Worm (Caenorhabditis elegans) whole organism, L3 larva: ENCODE results near the gene T05H10.1.

Experiments
- R02D3.7 ChIP-seq: fragments of 150-350 bp; optimal IDR thresholded peaks from 2 replicates; lab custom pipeline; 2014; ENCODE audit warnings: missing biosample characterization, missing genetic modification characterization
- ama-1 ChIP-seq: fragments of 150-350 bp; optimal IDR thresholded peaks from 2 replicates; lab custom pipeline; 2018
- ceh-28 ChIP-seq: fragments of 150-350 bp; optimal IDR thresholded peaks from 2 replicates; lab custom pipeline; 2014; ENCODE audit warnings: missing biosample characterization, missing genetic modification reagents, missing genetic modification characterization
- ceh-82 ChIP-seq: fragments of 150-350 bp; optimal IDR thresholded peaks from 2 replicates; lab custom pipeline; 2014; ENCODE audit warnings: missing biosample characterization, missing genetic modification characterization
- ceh-9 ChIP-seq: sonication (generic microtip); optimal IDR thresholded peaks from 2 replicates; lab custom pipeline; 2018; ENCODE audit warnings: missing biosample characterization, missing genetic modification characterization
- daf-12 ChIP-seq: fragments of 150-350 bp; optimal IDR thresholded peaks from 2 replicates; lab custom pipeline; 2014; ENCODE audit warnings: missing biosample characterization, missing genetic modification reagents, missing genetic modification characterization
- egl-27 ChIP-seq: sonication (generic microtip); optimal IDR thresholded peaks from 4 replicates; lab custom pipeline; 2017; ENCODE audit warnings: missing biosample characterization, missing genetic modification reagents, missing genetic modification characterization
- egl-5 ChIP-seq: fragments of 150-350 bp; optimal IDR thresholded peaks from 2 replicates; lab custom pipeline; 2017; ENCODE audit warnings: missing biosample characterization, missing genetic modification reagents, missing genetic modification characterization, inconsistent platforms
- elt-1 ChIP-seq: fragments of 150-350 bp; optimal IDR thresholded peaks from 2 replicates; lab custom pipeline; 2014; ENCODE audit warnings: missing biosample characterization, missing genetic modification characterization
- elt-2 ChIP-seq: sonication (generic microtip); optimal IDR thresholded peaks from 2 replicates; lab custom pipeline; 2016; ENCODE audit warnings: missing genetic modification reagents, mild to moderate bottlenecking, missing genetic modification characterization, missing compliant biosample characterization
- elt-3 ChIP-seq, 3 experiments: fragments of 150-350 bp in 1 of 3; sonication (generic microtip) in 2 of 3; optimal IDR thresholded peaks; 2 replicates in 2 of 3; 4 replicates in 1 of 3; lab custom pipeline; 2014 to 2017; ENCODE audit warnings: missing biosample characterization in 3 of 3, missing genetic modification characterization in 3 of 3
- eor-1 ChIP-seq, 2 experiments: fragments of 150-350 bp; optimal IDR thresholded peaks; 2 replicates each; lab custom pipeline; 2014 to 2018; ENCODE audit warnings: missing biosample characterization in 2 of 2, missing genetic modification characterization in 2 of 2
- fkh-10 ChIP-seq: sonication (generic microtip); optimal IDR thresholded peaks from 2 replicates; lab custom pipeline; 2017; ENCODE audit warnings: missing biosample characterization, missing genetic modification reagents, missing genetic modification characterization
- fkh-2 ChIP-seq: fragments of 150-350 bp; optimal IDR thresholded peaks from 2 replicates; lab custom pipeline; 2014; ENCODE audit warnings: missing biosample characterization, missing genetic modification reagents, missing genetic modification characterization
- hmg-11 ChIP-seq: sonication (generic microtip); optimal IDR thresholded peaks from 2 replicates; lab custom pipeline; 2016; ENCODE audit warnings: missing genetic modification characterization, missing compliant biosample characterization
- jun-1 ChIP-seq: fragments of 150-350 bp; optimal IDR thresholded peaks from 2 replicates; lab custom pipeline; 2014; ENCODE audit warnings: missing biosample characterization, missing genetic modification reagents, missing genetic modification characterization
- lin-39 ChIP-seq: fragments of 150-350 bp; optimal IDR thresholded peaks from 2 replicates; lab custom pipeline; 2018; ENCODE audit warnings: missing biosample characterization, missing genetic modification reagents, missing genetic modification characterization
- mdl-1 ChIP-seq: fragments of 150-350 bp; optimal IDR thresholded peaks from 2 replicates; lab custom pipeline; 2014; ENCODE audit warnings: missing biosample characterization, missing genetic modification characterization
- mml-1 ChIP-seq: fragments of 150-350 bp; sonication (generic microtip); optimal IDR thresholded peaks from 3 replicates; lab custom pipeline; 2014; ENCODE audit warnings: missing biosample characterization, missing genetic modification characterization
- nfya-1 ChIP-seq: sonication (generic microtip); optimal IDR thresholded peaks from 2 replicates; lab custom pipeline; 2017; ENCODE audit warnings: missing genetic modification characterization, mild to moderate bottlenecking, missing compliant biosample characterization, antibody characterized with exemption, moderate library complexity; ENCODE audit not compliant: insufficient read depth
- nhr-11 ChIP-seq: fragments of 150-350 bp; optimal IDR thresholded peaks from 2 replicates; lab custom pipeline; 2014; ENCODE audit warnings: missing biosample characterization, missing genetic modification characterization
- nhr-12 ChIP-seq: fragments of 150-350 bp; optimal IDR thresholded peaks from 2 replicates; lab custom pipeline; 2014; ENCODE audit warnings: missing biosample characterization, missing genetic modification characterization
- nhr-237 ChIP-seq: fragments of 150-350 bp; optimal IDR thresholded peaks from 2 replicates; lab custom pipeline; 2014; ENCODE audit warnings: missing biosample characterization, missing genetic modification characterization
- nhr-25 ChIP-seq: sonication (generic microtip); optimal IDR thresholded peaks from 2 replicates; lab custom pipeline; 2017; ENCODE audit warnings: missing biosample characterization, missing genetic modification characterization
- nhr-43 ChIP-seq: sonication (generic microtip); optimal IDR thresholded peaks from 2 replicates; lab custom pipeline; 2016; ENCODE audit warnings: mild to moderate bottlenecking, missing genetic modification characterization, missing compliant biosample characterization; ENCODE audit not compliant: poor library complexity, severe bottlenecking
- nhr-67 ChIP-seq: fragments of 150-350 bp; optimal IDR thresholded peaks from 2 replicates; lab custom pipeline; 2014; ENCODE audit warnings: missing biosample characterization, missing genetic modification characterization
- nhr-76 ChIP-seq: fragments of 150-350 bp; sonication (generic microtip); optimal IDR thresholded peaks from 5 replicates; lab custom pipeline; 2014; ENCODE audit warnings: missing biosample characterization, missing genetic modification characterization
- pqm-1 ChIP-seq: fragments of 150-350 bp; optimal IDR thresholded peaks from 2 replicates; lab custom pipeline; 2017; ENCODE audit warnings: missing biosample characterization, missing genetic modification characterization, inconsistent platforms
- sea-2 ChIP-seq: fragments of 150-350 bp; sonication (generic microtip); optimal IDR thresholded peaks from 4 replicates; lab custom pipeline; 2014; ENCODE audit warnings: missing biosample characterization, missing genetic modification reagents, missing genetic modification characterization
- skn-1 ChIP-seq: fragments of 150-350 bp; optimal IDR thresholded peaks from 2 replicates; lab custom pipeline; 2014; ENCODE audit warnings: missing biosample characterization, missing genetic modification characterization
- snpc-4 ChIP-seq: fragments of 150-350 bp; optimal IDR thresholded peaks from 2 replicates; lab custom pipeline; 2014; ENCODE audit warnings: missing biosample characterization, missing genetic modification characterization
- tbx-2 ChIP-seq: sonication (generic microtip); optimal IDR thresholded peaks from 2 replicates; lab custom pipeline; 2016; ENCODE audit warnings: mild to moderate bottlenecking, missing genetic modification characterization, missing compliant biosample characterization
- unc-39 ChIP-seq: sonication (generic microtip); optimal IDR thresholded peaks from 4 replicates; lab custom pipeline; 2017; ENCODE audit warnings: missing biosample characterization, missing genetic modification characterization
- unc-62 ChIP-seq: fragments of 150-350 bp; sonication (generic microtip); optimal IDR thresholded peaks from 4 replicates; lab custom pipeline; 2014; ENCODE audit warnings: missing biosample characterization, missing genetic modification reagents, missing genetic modification characterization
- ztf-11 ChIP-seq: fragments of 150-350 bp; optimal IDR thresholded peaks from 2 replicates; lab custom pipeline; 2014; ENCODE audit warnings: missing biosample characterization, missing genetic modification characterization
- ztf-4 ChIP-seq: fragments of 150-350 bp; optimal IDR thresholded peaks from 2 replicates; lab custom pipeline; 2014; ENCODE audit warnings: missing biosample characterization, missing genetic modification characterization

Gene T05H10.1

ce11 chrII:8050477-8050876 lies 8.1 kb downstream of the T05H10.1 start, which contains the start of gene mtre-1:
mtre-1 (minus strand) TSS chrII:8050577.
- TF ChIP-seq tbx-2 (tag; lab: Kevin White, UChicago) (no peak), nhr-11 (no peak), egl-27 (tag; lab: Kevin White, UChicago) (no peak), egl-5 (tag; lab: Kevin White, UChicago) (no peak), ceh-28 (no peak), unc-39 (tag; lab: Kevin White, UChicago) (no peak), nhr-237 (tag; lab: Kevin White, UChicago) (no peak)

- TF ChIP-seq nhr-25 (tag; lab: Kevin White, UChicago) (no peak), nhr-43 (tag; lab: Kevin White, UChicago) (no peak), skn-1 (tag; lab: Kevin White, UChicago) (no peak), nhr-67 (tag; lab: Kevin White, UChicago) (no peak), elt-2 (tag; lab: Kevin White, UChicago) (no peak)
Measured at ce11 chrII:8051330-8051729, 8.9 kb downstream of the T05H10.1 start.

- TF ChIP-seq eor-1 (tag; optimal IDR thresholded peaks at IDR 0.05; lab: Kevin White, UChicago) (no peak), ceh-9 (tag; lab: Kevin White, UChicago) (no peak), nhr-76 (tag; lab: Kevin White, UChicago) (no peak), mdl-1 (tag; lab: Kevin White, UChicago) (no peak), egl-5 (tag; lab: Kevin White, UChicago) (no peak), nhr-237 (tag; lab: Kevin White, UChicago) (no peak), unc-39 (tag; lab: Kevin White, UChicago) (no peak), elt-1 (tag; lab: Kevin White, UChicago) (no peak), daf-12 (tag; lab: Kevin White, UChicago) (no peak), nhr-25 (tag; lab: Kevin White, UChicago) (no peak), ceh-82 (tag; lab: Kevin White, UChicago) (no peak)
- TF ChIP-seq, all 47 proteins: peak for 0
Measured at ce11 chrII:8052172-8052571, 9.8 kb downstream of the T05H10.1 start.

ce11 chrII:8052850-8053249 lies 10.5 kb downstream of the T05H10.1 start, which contains the start of gene T05H10.4:
T05H10.4 (plus strand) TSS chrII:8053150.
- no peak for TF ChIP-seq ztf-4
- TF ChIP-seq sea-2 (GFP tag; lab: Kevin White, UChicago) = no peak
- TF ChIP-seq nhr-237 (tag; lab: Kevin White, UChicago) = no peak
- TF ChIP-seq elt-2 (tag; lab: Kevin White, UChicago) = no peak
- no peak for TF ChIP-seq pqm-1 (tag; lab: Kevin White, UChicago)
- no peak for TF ChIP-seq jun-1 (tag; lab: Kevin White, UChicago)
- TF ChIP-seq nhr-12 = no peak
- no peak for TF ChIP-seq ztf-11 (tag; lab: Kevin White, UChicago)
- no peak for TF ChIP-seq elt-3 (tag; optimal IDR thresholded peaks at IDR 0.05; lab: Kevin White, UChicago)
- no peak for TF ChIP-seq ceh-9 (tag; lab: Kevin White, UChicago)
- TF ChIP-seq ceh-28 = no peak
- TF ChIP-seq ama-1 (lab: Kevin White, UChicago) = no peak
- TF ChIP-seq mml-1 (tag; lab: Kevin White, UChicago) = no peak
- TF ChIP-seq nhr-11 = no peak
- no peak for TF ChIP-seq fkh-10 (GFP tag; lab: Kevin White, UChicago)
- TF ChIP-seq unc-62 (GFP tag; lab: Kevin White, UChicago) = no peak
- TF ChIP-seq hmg-11 (tag; lab: Kevin White, UChicago) = no peak
- no peak for TF ChIP-seq lin-39 (tag; lab: Kevin White, UChicago)
- no peak for TF ChIP-seq R02D3.7 (tag; lab: Kevin White, UChicago)

ce11 chrII:8057911-8058310 lies 15.5 kb downstream of the T05H10.1 start:
- TF ChIP-seq nhr-11 (no peak), elt-2 (tag; lab: Kevin White, UChicago) (no peak), snpc-4 (no peak), fkh-2 (tag; lab: Kevin White, UChicago) (no peak), nhr-43 (tag; lab: Kevin White, UChicago) (no peak), hmg-11 (tag; lab: Kevin White, UChicago) (no peak), nfya-1 (tag; lab: Kevin White, UChicago) (no peak), nhr-12 (no peak), ama-1 (lab: Kevin White, UChicago) (no peak), elt-1 (tag; lab: Kevin White, UChicago) (no peak)
